Worm (Caenorhabditis elegans): Measurements from ENCODE around the gene C07A4.2.

DNA sequence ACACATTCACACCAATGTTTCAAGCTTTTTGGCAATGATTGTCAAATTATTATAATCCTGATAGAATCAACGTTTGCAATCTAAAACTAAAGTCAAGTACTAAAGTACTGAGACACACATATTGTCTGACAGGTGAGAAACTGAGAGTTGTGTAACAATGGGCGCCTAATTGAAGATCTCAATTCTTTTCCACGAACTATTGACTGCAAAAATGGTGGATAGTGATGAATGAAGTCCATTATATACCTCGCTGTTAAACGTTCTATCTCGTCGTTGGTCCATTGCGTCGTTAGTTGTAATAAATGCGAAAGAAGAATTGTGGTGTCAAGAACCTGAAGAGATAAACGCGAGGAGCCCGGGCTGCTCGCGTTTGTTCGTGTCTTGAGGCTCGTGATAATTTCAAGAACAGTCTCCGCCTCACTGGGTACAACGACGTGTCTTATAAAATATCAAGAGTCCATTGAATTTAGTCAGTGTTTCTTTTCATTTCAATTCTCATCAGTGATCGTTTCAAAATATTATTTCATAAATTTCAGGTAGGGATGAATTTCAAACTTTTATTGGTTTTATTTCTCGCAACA, 11.8 kb upstream of the C07A4.2 start, which contains the start of gene F09B9.4:
- TF ChIP-seq dao-5 (tag; optimal IDR thresholded peaks at IDR 0.05) = no peak
- TF ChIP-seq him-1 (tag; optimal IDR thresholded peaks at IDR 0.05) = no peak
